Worm (Caenorhabditis elegans) whole organism, early embryonic: ENCODE results near the gene K08D8.9.
"Not testable (repeated sequence)": the region's sequence is repeated elsewhere in the genome, so short reads cannot be mapped to it uniquely, and the experiment has no call there.

Source experiments
- B0310.2 ChIP-seq: sonication (generic microtip); optimal IDR thresholded peaks from 2 replicates; lab custom pipeline; 2016; ENCODE audit warnings: mild to moderate bottlenecking, missing genetic modification characterization, missing compliant biosample characterization
- F13C5.2 ChIP-seq: sonication (generic microtip); optimal IDR thresholded peaks from 2 replicates; lab custom pipeline; 2017; ENCODE audit warnings: mild to moderate bottlenecking, missing genetic modification characterization, inconsistent platforms, missing compliant biosample characterization
- aly-1 ChIP-seq: sonication (generic microtip); optimal IDR thresholded peaks from 2 replicates; lab custom pipeline; 2016; ENCODE audit warnings: missing genetic modification characterization, missing compliant biosample characterization
- ama-1 ChIP-seq: fragments of 150-350 bp; optimal IDR thresholded peaks from 2 replicates; lab custom pipeline; 2014
- ceh-13 ChIP-seq: fragments of 200-800 bp; sonication (Bioruptor generic); optimal IDR thresholded peaks from 2 replicates; lab custom pipeline; 2018; ENCODE audit warnings: mild to moderate bottlenecking, missing genetic modification characterization, missing compliant biosample characterization
- ceh-36 ChIP-seq: sonication (generic microtip); optimal IDR thresholded peaks from 2 replicates; lab custom pipeline; 2016; ENCODE audit warnings: missing genetic modification characterization, inconsistent platforms, missing compliant biosample characterization
- ets-7 ChIP-seq: sonication (generic microtip); optimal IDR thresholded peaks from 2 replicates; lab custom pipeline; 2016; ENCODE audit warnings: missing genotype, missing genetic modification characterization, missing compliant biosample characterization
- flt-1 ChIP-seq: fragments of 200-800 bp; sonication (Bioruptor generic); IDR thresholded peaks from 2 replicates; pipeline ENCODE4 v1.3.6; 2022; ENCODE audit warnings: missing genetic modification characterization, missing compliant biosample characterization
- hmbx-1 ChIP-seq: sonication (generic microtip); optimal IDR thresholded peaks from 2 replicates; lab custom pipeline; 2016; ENCODE audit warnings: mild to moderate bottlenecking, missing genetic modification characterization, missing compliant biosample characterization
- hmg-4 ChIP-seq: fragments of 200-800 bp; sonication (Bioruptor generic); optimal IDR thresholded peaks from 2 replicates; lab custom pipeline; 2018; ENCODE audit warnings: mild to moderate bottlenecking, missing genetic modification characterization, missing compliant biosample characterization
- hnd-1 ChIP-seq: sonication (generic microtip); optimal IDR thresholded peaks from 2 replicates; lab custom pipeline; 2016; ENCODE audit warnings: missing genetic modification characterization, missing compliant biosample characterization
- pes-1 ChIP-seq: fragments of 200-800 bp; sonication (Bioruptor generic); IDR thresholded peaks from 2 replicates; pipeline ENCODE4 v1.3.6; 2022; ENCODE audit warnings: missing genetic modification reagents, missing genetic modification characterization, missing compliant biosample characterization
- scrt-1 ChIP-seq: fragments of 200-800 bp; sonication (Bioruptor generic); IDR thresholded peaks from 2 replicates; pipeline ENCODE4 v1.3.6; 2022; ENCODE audit warnings: missing genetic modification characterization, missing compliant biosample characterization
- sea-1 ChIP-seq: fragments of 200-800 bp; sonication (Bioruptor generic); conservative IDR thresholded peaks from 2 replicates; pipeline ENCODE4 v1.3.6; 2022; ENCODE audit warnings: missing genetic modification characterization, missing compliant biosample characterization
- tbx-11 ChIP-seq: fragments of 200-800 bp; sonication (Bioruptor generic); IDR thresholded peaks from 2 replicates; pipeline ENCODE4 v1.3.6; 2022; ENCODE audit warnings: missing genetic modification characterization, missing compliant biosample characterization
- tbx-37 ChIP-seq: fragments of 200-800 bp; sonication (Bioruptor generic); conservative IDR thresholded peaks from 2 replicates; pipeline ENCODE4 v1.3.6; 2022; ENCODE audit warnings: missing genetic modification reagents, missing genetic modification characterization, missing compliant biosample characterization
- tra-4 ChIP-seq: sonication (generic microtip); optimal IDR thresholded peaks from 2 replicates; lab custom pipeline; 2017; ENCODE audit warnings: missing genetic modification characterization, missing compliant biosample characterization

K08D8.9 gene

DNA sequence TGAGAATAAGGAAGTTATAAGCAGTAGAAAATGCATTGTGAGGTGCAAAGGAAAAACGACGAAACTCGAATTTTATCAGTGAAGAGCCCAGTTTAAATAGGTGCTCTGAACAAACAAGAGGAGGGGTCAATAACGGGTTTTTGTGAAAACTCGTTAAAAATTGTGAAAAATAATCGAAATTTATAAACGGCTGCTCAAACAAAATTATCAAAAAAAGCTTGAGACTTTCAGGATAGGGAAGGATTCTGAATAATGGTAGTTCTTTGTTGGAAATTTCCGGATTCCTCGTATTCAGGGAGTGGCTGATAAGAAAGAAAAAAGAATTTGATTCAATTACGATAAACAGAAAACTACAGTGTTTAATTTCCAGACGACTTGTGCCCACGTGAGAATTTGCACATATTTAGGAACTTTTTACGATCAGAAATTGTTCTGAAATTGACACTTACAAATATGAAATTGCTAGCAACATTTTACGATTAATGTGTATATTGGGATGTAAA, 28.0 kb upstream of the K08D8.9 start, which contains the start of gene clec-187:
clec-187 (minus strand) TSS at position 51 of the 503 bp plus-strand sequence.
- no peak for TF ChIP-seq sea-1 (GFP tag; lab: Robert Waterston, UW)
- TF ChIP-seq hnd-1 (tag; lab: Kevin White, UChicago), result no peak
- TF ChIP-seq flt-1 (GFP tag; lab: Robert Waterston, UW), result no peak
- no peak for TF ChIP-seq hmbx-1 (tag; lab: Kevin White, UChicago)
- TF ChIP-seq ama-1 (lab: Kevin White, UChicago), result no peak
- no peak for TF ChIP-seq scrt-1 (GFP tag; lab: Robert Waterston, UW)
- no peak for TF ChIP-seq tra-4 (tag; lab: Kevin White, UChicago)
- TF ChIP-seq tbx-37, result no peak
- TF ChIP-seq ceh-13 (GFP tag; lab: Kevin White, UChicago), result no peak
- no peak for TF ChIP-seq B0310.2 (tag; lab: Kevin White, UChicago)
- no peak for TF ChIP-seq ceh-36 (tag; lab: Kevin White, UChicago)
- TF ChIP-seq aly-1, result no peak
- no peak for TF ChIP-seq hmg-4 (GFP tag; lab: Kevin White, UChicago)
- TF ChIP-seq tbx-11, result no peak
- no peak for TF ChIP-seq pes-1 (GFP tag; lab: Robert Waterston, UW)
- no peak for TF ChIP-seq F13C5.2 (tag; lab: Kevin White, UChicago)
- no peak for TF ChIP-seq ets-7

DNA sequence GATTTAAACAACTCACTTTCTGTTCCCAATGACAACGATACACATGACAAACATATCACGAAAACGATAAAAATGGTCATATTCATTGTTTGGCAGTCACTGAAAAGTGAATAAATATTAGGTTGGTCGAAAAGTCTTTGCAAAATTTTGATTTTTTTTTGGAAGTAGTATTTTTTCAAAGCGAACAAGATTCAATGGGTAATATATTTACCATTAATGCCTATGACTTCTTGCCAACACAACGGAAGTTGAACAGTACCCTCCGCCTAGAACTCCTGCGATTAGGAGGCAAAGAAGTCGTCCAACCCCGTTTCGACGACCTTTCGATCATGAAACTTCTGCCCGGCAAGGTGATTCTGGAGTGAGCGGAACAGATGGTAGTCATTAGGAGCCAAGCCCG, 24.2 kb upstream of the K08D8.9 start, which contains the start of gene ZK896.1:
ZK896.1 (minus strand) TSS at position 101 of the 400 bp plus-strand sequence.
- TF ChIP-seq ceh-13 (GFP tag; lab: Kevin White, UChicago); sea-1 (GFP tag; lab: Robert Waterston, UW); ama-1 (lab: Kevin White, UChicago): not testable (repeated sequence)

- no peak for TF ChIP-seq tbx-37
- no peak for TF ChIP-seq ama-1 (lab: Kevin White, UChicago)
- TF ChIP-seq ceh-36 (tag; lab: Kevin White, UChicago), result no peak
- no peak for TF ChIP-seq pes-1 (GFP tag; lab: Robert Waterston, UW)
- no peak for TF ChIP-seq aly-1
- no peak for TF ChIP-seq sea-1 (GFP tag; lab: Robert Waterston, UW)
- no peak for TF ChIP-seq hnd-1 (tag; lab: Kevin White, UChicago)
- TF ChIP-seq ets-7, result no peak
- no peak for TF ChIP-seq tra-4 (tag; lab: Kevin White, UChicago)
- TF ChIP-seq flt-1 (GFP tag; lab: Robert Waterston, UW), result no peak
- no peak for TF ChIP-seq B0310.2 (tag; lab: Kevin White, UChicago)
- TF ChIP-seq ceh-13 (GFP tag; lab: Kevin White, UChicago), result no peak
- no peak for TF ChIP-seq hmg-4 (GFP tag; lab: Kevin White, UChicago)
- no peak for TF ChIP-seq tbx-11
- no peak for TF ChIP-seq scrt-1 (GFP tag; lab: Robert Waterston, UW)
- TF ChIP-seq F13C5.2 (tag; lab: Kevin White, UChicago), result no peak
- no peak for TF ChIP-seq hmbx-1 (tag; lab: Kevin White, UChicago)
Observed at ce11 chrIV:12876558-12876957, 22.9 kb upstream of the K08D8.9 start.

- TF ChIP-seq sea-1 (GFP tag; lab: Robert Waterston, UW), result no peak
- no peak for TF ChIP-seq aly-1
- TF ChIP-seq tra-4 (tag; lab: Kevin White, UChicago), result no peak
- TF ChIP-seq pes-1 (GFP tag; lab: Robert Waterston, UW), result no peak
- no peak for TF ChIP-seq flt-1 (GFP tag; lab: Robert Waterston, UW)
- no peak for TF ChIP-seq ceh-13 (GFP tag; lab: Kevin White, UChicago)
Observed at ce11 chrIV:12879557-12879956, 19.9 kb upstream of the K08D8.9 start, which contains the start of gene ZK896.5. TSS of gene ZK896.5 (minus strand) at chrIV:12879645.

DNA sequence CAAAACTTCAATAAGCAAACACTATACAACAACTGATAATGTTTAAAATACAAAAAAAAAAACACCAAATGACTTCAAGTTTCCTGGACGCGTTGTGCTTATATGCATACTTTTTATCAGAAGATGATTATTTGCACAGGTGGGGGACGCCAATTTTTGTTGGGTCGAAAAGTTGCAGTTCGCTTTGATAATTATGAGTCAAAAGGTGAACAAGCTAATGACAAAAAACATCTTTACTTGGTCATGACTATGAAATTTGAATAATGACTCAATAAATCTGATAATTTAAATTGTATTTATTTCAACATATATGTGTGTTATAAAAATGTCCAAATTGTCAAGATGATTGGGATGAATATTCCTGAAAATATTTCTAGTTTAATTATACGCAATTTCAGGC, 16.3 kb upstream of the K08D8.9 start, which contains the start of gene ZK896.4:
ZK896.4 (minus strand) TSS at position 101 of the 400 bp plus-strand sequence.
- no peak for TF ChIP-seq ama-1 (lab: Kevin White, UChicago)
- no peak for TF ChIP-seq pes-1 (GFP tag; lab: Robert Waterston, UW)

DNA sequence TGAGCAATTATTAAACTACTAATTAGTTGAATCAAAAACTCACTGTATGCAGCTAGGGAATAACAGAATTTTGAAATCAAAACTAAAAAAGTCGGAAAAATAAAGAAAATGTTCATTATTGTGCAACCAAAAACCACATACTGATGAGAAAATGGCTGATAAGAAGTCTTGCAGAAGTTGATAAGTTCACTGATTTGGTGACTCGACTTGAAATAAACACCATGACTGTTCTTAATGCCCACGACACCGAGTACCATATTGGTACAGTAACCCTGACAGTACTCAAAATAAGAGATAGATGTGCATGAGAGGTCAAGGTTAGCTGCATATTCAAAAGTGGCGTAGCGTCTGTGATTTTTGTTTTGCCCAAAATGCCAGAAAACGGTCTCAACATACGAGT, 13.5 kb upstream of the K08D8.9 start:
- no peak for TF ChIP-seq B0310.2 (tag; lab: Kevin White, UChicago)
- TF ChIP-seq flt-1 (GFP tag; lab: Robert Waterston, UW), result no peak
- TF ChIP-seq tra-4 (tag; lab: Kevin White, UChicago), result no peak

- TF ChIP-seq pes-1 (GFP tag; lab: Robert Waterston, UW), result no peak
Observed at ce11 chrIV:12890445-12890844, 9.0 kb upstream of the K08D8.9 start, which contains the start of gene K08D8.6. TSS of gene K08D8.6 (minus strand) at chrIV:12890508.

DNA sequence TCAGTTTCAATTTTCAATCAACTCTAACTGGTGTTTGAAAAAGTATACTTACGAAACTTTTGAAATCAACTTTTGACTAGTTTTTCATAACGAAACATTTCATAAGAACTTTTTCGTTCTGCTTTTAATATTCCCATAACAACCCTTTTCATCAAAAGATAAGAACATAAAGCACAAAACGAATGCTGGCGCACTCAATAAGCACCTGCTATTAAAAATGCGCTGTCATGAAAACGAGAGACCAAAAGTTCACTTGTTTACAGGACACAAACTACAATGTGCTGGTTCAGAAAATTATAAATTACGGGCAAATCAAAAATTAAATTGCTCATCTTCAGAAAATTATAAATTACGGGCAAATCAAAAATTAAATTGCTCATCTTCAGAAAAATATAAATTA, 8.4 kb upstream of the K08D8.9 start:
- TF ChIP-seq scrt-1 (GFP tag; lab: Robert Waterston, UW), result no peak
- no peak for TF ChIP-seq ceh-13 (GFP tag; lab: Kevin White, UChicago)
- no peak for TF ChIP-seq tbx-37
- TF ChIP-seq aly-1, result no peak
- TF ChIP-seq flt-1 (GFP tag; lab: Robert Waterston, UW), result no peak
- TF ChIP-seq tra-4 (tag; lab: Kevin White, UChicago), result no peak
- no peak for TF ChIP-seq ama-1 (lab: Kevin White, UChicago)
